Worm (Caenorhabditis elegans): ENCODE data around the gene srd-18.

DNA sequence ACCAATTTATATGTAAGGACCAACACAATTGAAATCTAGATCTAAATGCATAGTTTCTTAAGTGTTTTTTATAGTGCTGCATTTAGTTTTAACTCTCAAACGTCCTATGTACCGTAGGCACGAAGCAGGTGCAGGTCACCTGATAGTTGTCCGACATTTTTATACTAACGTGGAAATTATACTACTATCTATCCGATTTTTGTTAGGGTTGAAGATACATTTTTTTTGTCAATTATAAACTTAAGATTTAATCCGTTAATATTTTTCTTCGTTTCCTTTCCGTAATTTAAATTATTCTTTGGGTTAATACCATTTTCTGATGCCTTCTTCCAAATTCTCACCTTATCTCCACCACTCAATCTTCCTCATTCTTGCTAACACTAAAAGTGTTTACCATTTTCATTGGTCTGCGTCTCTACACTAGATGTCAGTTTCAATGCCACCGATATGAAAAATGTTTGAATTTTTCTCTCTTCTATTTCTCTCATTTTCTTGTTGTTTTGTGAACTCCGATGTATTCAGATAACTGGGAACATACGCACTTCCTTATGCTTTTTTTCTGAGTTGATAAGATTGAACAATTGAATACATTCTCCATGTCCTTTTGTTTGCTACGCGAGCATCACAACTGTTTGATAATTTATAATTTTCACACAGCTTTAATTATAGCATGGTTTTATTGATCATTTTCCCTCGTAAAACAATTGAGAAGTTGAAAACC lies 18.7 kb upstream of the srd-18 start, which contains the start of gene Y2H9A.4:
- no peak for TF ChIP-seq snpc-1.3 (tag; optimal IDR thresholded peaks at IDR 0.05; ENCODE audit: insufficient read depth)
- TF ChIP-seq cebp-1 (GFP tag; IDR thresholded peaks at IDR 0.05) = no peak
- TF ChIP-seq cebp-1 (tag; optimal IDR thresholded peaks at IDR 0.05) = no peak
- TF ChIP-seq ama-1 (optimal IDR thresholded peaks at IDR 0.05) = no peak
- no peak for TF ChIP-seq ama-1 (GFP tag; optimal IDR thresholded peaks at IDR 0.05)
- TF ChIP-seq nfya-1 (tag; optimal IDR thresholded peaks at IDR 0.05; ENCODE audit: borderline replicate concordance, insufficient read depth) = no peak
- TF ChIP-seq die-1 (tag; optimal IDR thresholded peaks at IDR 0.05) = no peak
- no peak for TF ChIP-seq K12H6.12 (tag; optimal IDR thresholded peaks at IDR 0.05)
- no peak for TF ChIP-seq ets-4 (GFP tag; optimal IDR thresholded peaks at IDR 0.05)
- TF ChIP-seq rec-8 (tag; optimal IDR thresholded peaks at IDR 0.05) = no peak
